Worm (Caenorhabditis elegans): ENCODE measurements around the gene acc-4.

acc-4 gene

ce11 chrIII:13464493-13465362 lies 19.2 kb downstream of the acc-4 start, which contains the start of gene kel-3:
Gene kel-3 (plus strand): TSS chrIII:13464820.
- peak; percentile 11 for TF ChIP-seq lin-15B (tag; optimal IDR thresholded peaks at IDR 0.05)
- peak; percentile 79 for TF ChIP-seq ctbp-1 (GFP tag; IDR thresholded peaks at IDR 0.05)
- no peak for TF ChIP-seq egl-27 (tag; optimal IDR thresholded peaks at IDR 0.05)
- peak; percentile 83 for TF ChIP-seq Y105C5A.15 (GFP tag; IDR thresholded peaks at IDR 0.05)
- peak; percentile 69 for TF ChIP-seq nhr-10 (tag; optimal IDR thresholded peaks at IDR 0.05)
- TF ChIP-seq zip-2 (tag; optimal IDR thresholded peaks at IDR 0.05), result peak; percentile 58
- TF ChIP-seq ZK546.5 (tag; optimal IDR thresholded peaks at IDR 0.05), result peak in 1 of 2 experiments; percentile 63
- TF ChIP-seq zfp-3 (GFP tag; conservative IDR thresholded peaks at IDR 0.05), result peak; percentile 96
- TF ChIP-seq ama-1 (optimal IDR thresholded peaks at IDR 0.05), result peak; percentile 99
- peak; percentile 82 for TF ChIP-seq mdt-29 (GFP tag; IDR thresholded peaks at IDR 0.05)
- TF ChIP-seq nhr-48 (tag; optimal IDR thresholded peaks at IDR 0.05), result peak; percentile 92
- peak; percentile 7 for TF ChIP-seq lir-3 (tag; optimal IDR thresholded peaks at IDR 0.05)
- peak; percentile 86 for TF ChIP-seq arid-1 (GFP tag; conservative IDR thresholded peaks at IDR 0.05)
- TF ChIP-seq ces-1 (GFP tag; optimal IDR thresholded peaks at IDR 0.05), result no peak
- peak in 1 of 2 experiments; percentile 47 for TF ChIP-seq hif-1 (tag; optimal IDR thresholded peaks at IDR 0.05)
- TF ChIP-seq lin-1 (GFP tag; IDR thresholded peaks at IDR 0.05), result peak; percentile 81
- TF ChIP-seq lim-7 (GFP tag; IDR thresholded peaks at IDR 0.05), result no peak; the same call in none of the 2 replicates
- peak in 1 of 2 experiments; percentile 91 for TF ChIP-seq unc-62 (GFP tag; optimal IDR thresholded peaks at IDR 0.05 in 1 of 2)
- no peak for TF ChIP-seq unc-62 (tag; optimal IDR thresholded peaks at IDR 0.05)
- peak; percentile 67 for TF ChIP-seq dmd-9 (GFP tag; IDR thresholded peaks at IDR 0.05)
- peak; percentile 7 for TF ChIP-seq dpl-1 (GFP tag; optimal IDR thresholded peaks at IDR 0.05)
- peak; percentile 70 for TF ChIP-seq mes-2 (tag; optimal IDR thresholded peaks at IDR 0.05; ENCODE audit: poor library complexity, severe bottlenecking)
- TF ChIP-seq hlh-11 (tag; optimal IDR thresholded peaks at IDR 0.05), result peak; percentile 98
- no peak for TF ChIP-seq mxl-3 (GFP tag; optimal IDR thresholded peaks at IDR 0.05)
- TF ChIP-seq daf-19 (GFP tag; conservative IDR thresholded peaks at IDR 0.05), result no peak; the same call in 1 of the 2 replicates
- TF ChIP-seq spr-1 (tag; optimal IDR thresholded peaks at IDR 0.05), result peak; percentile 58
- TF ChIP-seq nhr-237 (tag; optimal IDR thresholded peaks at IDR 0.05), result peak; percentile 63
- TF ChIP-seq dmd-6 (GFP tag; IDR thresholded peaks at IDR 0.05), result peak; percentile 88
- peak; percentile 82 for TF ChIP-seq lin-13 (GFP tag; optimal IDR thresholded peaks at IDR 0.05)
- TF ChIP-seq duxl-1 (tag; optimal IDR thresholded peaks at IDR 0.05; ENCODE audit: poor library complexity), result peak; percentile 84
- TF ChIP-seq lin-39 (tag; optimal IDR thresholded peaks at IDR 0.05), result peak; percentile 58
- peak; percentile 24 to 47 for TF ChIP-seq mdl-1 (tag; optimal IDR thresholded peaks at IDR 0.05)
- peak; percentile 30 for TF ChIP-seq zfp-2 (tag; optimal IDR thresholded peaks at IDR 0.05)
- peak; percentile 78; the same call in 1 of the 2 replicates for TF ChIP-seq dmd-8 (GFP tag; IDR thresholded peaks at IDR 0.05)
- TF ChIP-seq cey-2 (tag; optimal IDR thresholded peaks at IDR 0.05; ENCODE audit: borderline replicate concordance, insufficient read depth), result peak; percentile 63
- TF ChIP-seq jun-1 (tag; optimal IDR thresholded peaks at IDR 0.05), result no peak
- TF ChIP-seq Y75B8A.6 (GFP tag; IDR thresholded peaks at IDR 0.05), result peak; percentile 70; the same call in 1 of the 2 replicates
- TF ChIP-seq nhr-42 (GFP tag; IDR thresholded peaks at IDR 0.05), result peak; percentile 86
- TF ChIP-seq ceh-82 (tag; optimal IDR thresholded peaks at IDR 0.05), result no peak
- TF ChIP-seq unc-39 (tag; optimal IDR thresholded peaks at IDR 0.05), result no peak
- peak; percentile 89 for TF ChIP-seq unc-130 (GFP tag; optimal IDR thresholded peaks at IDR 0.05)
- 0 out of 2 replicates have a peak, but pooled peaks have one; percentile 8 for TF ChIP-seq vab-7 (GFP tag; IDR thresholded peaks at IDR 0.05)
- peak; percentile 50 to 61 for TF ChIP-seq daf-16 (GFP tag; optimal IDR thresholded peaks at IDR 0.05)
- TF ChIP-seq daf-16 (tag; optimal IDR thresholded peaks at IDR 0.05), result peak; percentile 79
- peak; percentile 98 for TF ChIP-seq dve-1 (tag; optimal IDR thresholded peaks at IDR 0.05; ENCODE audit: insufficient read depth)
- no peak for TF ChIP-seq ceh-32 (tag; optimal IDR thresholded peaks at IDR 0.05; ENCODE audit: poor library complexity)
- TF ChIP-seq R02D3.7 (tag; optimal IDR thresholded peaks at IDR 0.05), result no peak
- no peak for TF ChIP-seq ZK337.2 (GFP tag; IDR thresholded peaks at IDR 0.05)
- peak; percentile 91 for TF ChIP-seq nhr-28 (tag; optimal IDR thresholded peaks at IDR 0.05)
